Worm (Caenorhabditis elegans) whole organism, dauer: ENCODE data around the gene gldi-3.

ENCODE experiments used
- unc-62 ChIP-seq: sonication (generic microtip); optimal IDR thresholded peaks from 2 replicates; lab custom pipeline; 2017; ENCODE audit warnings: missing biosample characterization, missing genetic modification reagents, missing genetic modification characterization

gldi-3 gene

DNA sequence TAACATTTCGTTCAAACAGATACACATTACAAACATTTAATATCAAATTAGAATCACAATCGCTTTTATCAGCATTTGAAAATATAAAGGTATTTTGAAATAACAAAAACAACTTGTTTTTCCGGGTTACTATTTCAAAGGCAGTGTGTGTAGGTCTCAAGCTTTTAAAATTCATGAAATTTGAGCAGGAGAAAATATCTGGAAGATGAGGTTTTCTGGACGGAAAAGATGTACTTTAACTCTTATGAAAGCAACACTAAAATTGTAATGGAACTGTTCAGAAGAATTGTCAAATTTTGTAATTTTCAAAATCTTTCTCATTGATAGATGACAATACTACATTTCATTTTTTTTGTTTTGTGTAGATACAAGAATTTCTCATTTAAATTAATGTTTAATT lies 21.3 kb downstream of the gldi-3 start:
- TF ChIP-seq unc-62 (GFP tag; lab: Kevin White, UChicago), result no peak

- no peak for TF ChIP-seq unc-62 (GFP tag; lab: Kevin White, UChicago)
Measured at ce11 chrII:9258034-9258556, 21.8 kb downstream of the gldi-3 start.

DNA sequence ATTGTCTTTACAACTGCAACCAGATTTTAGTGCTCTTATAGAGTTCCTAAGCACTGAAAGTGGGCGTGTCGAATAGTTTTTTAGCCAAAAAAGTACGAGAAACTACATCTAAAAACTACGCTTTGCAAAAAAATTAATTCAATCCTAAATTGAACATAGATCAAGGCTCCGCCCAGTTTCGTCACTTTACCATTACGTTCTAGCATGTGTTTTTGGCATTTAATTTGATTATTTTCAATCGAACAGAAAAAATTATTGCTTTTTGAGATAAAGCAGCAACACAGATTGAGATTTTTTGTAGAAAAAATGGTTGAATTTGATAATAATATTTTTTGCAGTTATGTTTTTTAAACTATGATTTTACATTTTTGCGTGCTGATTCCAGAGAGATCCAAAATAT lies 25.7 kb downstream of the gldi-3 start, which contains the start of gene nlp-82:
TSS of gene nlp-82 (minus strand) at position 101 of the 400 bp plus-strand sequence.
- no peak for TF ChIP-seq unc-62 (GFP tag; lab: Kevin White, UChicago)

DNA sequence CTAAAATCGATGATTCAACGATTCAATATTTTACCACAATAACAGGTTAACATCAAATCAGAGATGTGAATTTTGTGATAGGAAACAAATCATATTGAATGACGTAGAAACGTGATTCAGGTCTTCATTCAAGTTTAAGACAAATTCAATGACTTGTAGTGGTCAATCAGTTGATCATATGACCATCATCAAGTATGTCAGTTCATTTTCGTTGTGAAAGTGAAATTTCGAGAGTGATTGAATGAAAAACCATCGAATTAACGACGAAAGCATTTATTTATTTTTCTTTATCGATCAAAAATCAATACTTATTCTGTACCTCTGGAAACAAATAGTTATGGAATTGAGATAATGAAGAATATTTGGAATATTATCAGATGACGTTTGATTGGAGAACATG lies 28.4 kb downstream of the gldi-3 start:
- TF ChIP-seq unc-62 (GFP tag; lab: Kevin White, UChicago), result no peak

- TF ChIP-seq unc-62 (GFP tag; lab: Kevin White, UChicago), result no peak
Measured at ce11 chrII:9250422-9250821, 29.5 kb downstream of the gldi-3 start, which contains the start of gene T26C5.4. Gene T26C5.4 (minus strand): TSS chrII:9250522.

- no peak for TF ChIP-seq unc-62 (GFP tag; lab: Kevin White, UChicago)
Measured at ce11 chrII:9246648-9247047, 33.2 kb downstream of the gldi-3 start, which contains the start of gene T26C5.5. Gene T26C5.5 (minus strand): TSS chrII:9246748.

ce11 chrII:9242804-9243203 lies 37.1 kb downstream of the gldi-3 start:
- TF ChIP-seq unc-62 (GFP tag; lab: Kevin White, UChicago), result no peak

DNA sequence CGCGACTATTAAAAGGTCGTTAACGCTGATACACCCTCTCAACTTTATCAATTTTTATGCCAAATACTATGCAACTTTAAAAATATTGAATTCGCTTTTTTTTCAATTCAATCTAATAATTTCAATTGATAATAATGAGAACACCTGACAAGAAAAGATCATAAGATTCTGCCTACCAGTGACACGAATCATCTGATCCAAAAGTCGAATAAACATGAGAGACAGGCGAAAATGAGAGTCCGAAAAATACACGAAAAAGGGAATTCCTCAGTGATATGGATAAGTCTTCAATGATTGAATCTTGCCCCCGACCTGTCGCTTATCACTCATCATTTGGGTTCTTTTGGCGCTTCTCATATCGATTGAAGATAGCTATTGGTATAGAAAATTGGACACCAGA lies 38.3 kb downstream of the gldi-3 start:
- no peak for TF ChIP-seq unc-62 (GFP tag; lab: Kevin White, UChicago)

- no peak for TF ChIP-seq unc-62 (GFP tag; lab: Kevin White, UChicago)
Measured at ce11 chrII:9237719-9238118, 42.2 kb downstream of the gldi-3 start.

- TF ChIP-seq unc-62 (GFP tag; lab: Kevin White, UChicago), result no peak
Measured at ce11 chrII:9236972-9237371, 42.9 kb downstream of the gldi-3 start.

DNA sequence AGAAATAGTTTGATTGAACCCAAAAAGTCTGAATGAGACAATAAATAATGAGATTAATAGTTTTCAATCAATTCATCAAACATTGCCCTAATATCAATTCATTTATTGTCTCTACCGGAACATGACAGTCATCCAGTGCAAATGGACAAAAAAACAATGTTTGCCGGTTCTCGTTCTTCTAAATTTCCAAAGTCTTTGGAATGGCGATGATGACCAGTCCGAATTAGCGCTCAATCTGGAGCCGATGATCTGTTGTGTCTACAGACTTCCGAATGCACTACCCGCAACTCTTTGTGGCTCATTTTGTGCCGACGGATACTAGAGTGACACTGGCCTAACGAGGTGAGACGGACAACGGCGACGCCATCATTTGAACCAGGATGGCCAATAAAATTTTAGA lies 43.6 kb downstream of the gldi-3 start, which contains the start of gene T26C5.3:
TSS of gene T26C5.3 (plus strand) at position 301 of the 400 bp plus-strand sequence.
- no peak for TF ChIP-seq unc-62 (GFP tag; lab: Kevin White, UChicago)

ce11 chrII:9233813-9234212 lies 46.1 kb downstream of the gldi-3 start:
- no peak for TF ChIP-seq unc-62 (GFP tag; lab: Kevin White, UChicago)

ce11 chrII:9232923-9233322 lies 47.0 kb downstream of the gldi-3 start, which contains the start of gene T26C5.2:
Gene T26C5.2 (plus strand): TSS chrII:9233223.
- TF ChIP-seq unc-62 (GFP tag; lab: Kevin White, UChicago), result no peak

DNA sequence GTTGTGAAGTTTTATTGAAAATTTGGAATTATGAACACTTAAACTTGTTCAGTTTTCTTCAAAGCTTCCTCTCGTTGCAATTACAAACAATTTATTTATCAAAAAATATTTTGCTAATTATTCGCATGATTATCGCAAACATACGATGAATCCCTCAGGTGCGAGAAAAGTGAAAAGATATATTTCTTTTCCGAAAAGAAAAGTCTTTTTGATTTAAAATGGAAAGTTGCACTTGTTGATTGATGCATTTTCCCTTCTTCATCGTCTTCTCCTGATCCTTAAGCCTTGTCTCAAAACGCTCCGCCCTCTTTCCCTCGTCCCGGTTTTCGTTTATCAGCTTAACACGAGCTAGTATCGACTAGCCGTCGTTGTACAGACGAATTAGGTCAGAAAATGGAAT lies 47.4 kb downstream of the gldi-3 start:
- no peak for TF ChIP-seq unc-62 (GFP tag; lab: Kevin White, UChicago)

ce11 chrII:9231240-9231639 lies 48.7 kb downstream of the gldi-3 start, which contains the start of gene gst-13:
Gene gst-13 (plus strand): TSS chrII:9231457.
- TF ChIP-seq unc-62 (GFP tag; lab: Kevin White, UChicago), result no peak

DNA sequence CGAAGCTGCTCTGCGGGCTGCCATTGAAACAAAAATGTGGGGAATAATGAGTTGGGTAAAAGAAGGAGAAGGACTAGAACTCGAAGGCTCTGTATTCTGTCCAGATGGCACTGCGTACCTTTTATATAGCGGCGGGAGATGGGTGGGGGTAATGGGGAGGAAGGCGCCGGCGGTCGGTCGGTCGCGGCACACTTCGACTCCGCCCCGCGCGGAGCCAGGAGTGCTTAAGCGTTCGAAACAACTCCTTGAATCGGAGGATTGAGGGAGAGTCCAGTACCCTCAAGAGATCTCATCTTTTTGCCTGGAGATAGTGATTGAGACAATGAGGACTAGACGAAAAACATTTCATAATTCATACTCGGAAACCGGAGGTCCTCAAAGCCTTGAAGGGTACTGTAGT lies 52.8 kb downstream of the gldi-3 start, which contains the start of gene abu-14:
TSS of gene abu-14 (minus strand) at position 81 of the 400 bp plus-strand sequence.
- no peak for TF ChIP-seq unc-62 (GFP tag; lab: Kevin White, UChicago)
